Worm (Caenorhabditis elegans) whole organism, L4/young adult: Measurements from ENCODE around the gene npr-21.

Source experiments
- W03F9.2 ChIP-seq: fragments of 150-350 bp; optimal IDR thresholded peaks from 2 replicates; lab custom pipeline; 2014; ENCODE audit warnings: missing biosample characterization, missing genetic modification characterization
- dao-5 ChIP-seq: sonication (generic microtip); optimal IDR thresholded peaks from 2 replicates; lab custom pipeline; 2016; ENCODE audit warnings: missing genotype, missing genetic modification characterization, moderate library complexity, missing compliant biosample characterization
- him-1 ChIP-seq: sonication (generic microtip); optimal IDR thresholded peaks from 2 replicates; lab custom pipeline; 2016; ENCODE audit warnings: missing genotype, missing genetic modification reagents, missing genetic modification characterization, missing compliant biosample characterization

The npr-21 gene

DNA sequence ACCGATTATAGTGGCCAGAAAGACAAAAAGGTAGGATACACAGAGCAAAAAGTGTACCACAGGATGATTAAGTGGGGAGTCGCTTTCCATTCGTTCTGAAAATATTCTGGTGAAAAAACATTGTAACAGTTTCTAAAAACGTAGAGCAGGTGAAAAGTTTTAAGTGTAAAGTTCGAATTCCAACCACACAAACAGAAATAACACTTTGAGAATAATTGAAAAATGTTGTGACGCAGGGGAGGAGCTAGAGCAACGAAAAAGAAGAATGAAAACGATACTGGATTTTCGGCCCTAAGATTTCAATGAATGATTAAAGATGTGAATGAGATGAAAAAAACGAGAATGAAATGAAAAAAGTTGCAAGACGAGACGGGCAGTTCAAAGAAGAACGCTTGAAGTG lies at the start of gene npr-21:
TSS of gene npr-21 (minus strand) at position 101 of the 400 bp plus-strand sequence.
- TF ChIP-seq him-1 (tag; lab: Kevin White, UChicago) (no peak), W03F9.2 (no peak)

DNA sequence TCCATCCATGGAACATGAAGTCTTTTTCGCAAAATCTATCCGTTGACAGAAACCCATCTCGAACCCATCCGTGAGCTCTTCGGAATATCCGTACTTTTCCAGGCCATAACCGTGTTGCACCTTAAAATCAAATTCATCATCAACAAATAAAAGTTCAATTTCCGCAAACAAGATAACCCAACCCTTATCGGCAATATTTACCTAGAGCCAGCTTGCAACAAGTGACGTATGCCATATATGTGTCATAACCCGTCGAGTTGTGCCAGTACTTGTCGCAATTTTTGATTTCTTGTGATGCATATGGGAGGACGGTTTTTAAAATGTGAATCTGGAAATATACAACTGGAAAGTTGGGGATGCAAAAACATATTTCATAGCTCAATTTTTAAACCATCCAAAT lies 48.1 kb upstream of the npr-21 start:
- TF ChIP-seq W03F9.2, result no peak
- TF ChIP-seq him-1 (tag; lab: Kevin White, UChicago), result no peak
- TF ChIP-seq dao-5 (tag; lab: Kevin White, UChicago), result no peak

DNA sequence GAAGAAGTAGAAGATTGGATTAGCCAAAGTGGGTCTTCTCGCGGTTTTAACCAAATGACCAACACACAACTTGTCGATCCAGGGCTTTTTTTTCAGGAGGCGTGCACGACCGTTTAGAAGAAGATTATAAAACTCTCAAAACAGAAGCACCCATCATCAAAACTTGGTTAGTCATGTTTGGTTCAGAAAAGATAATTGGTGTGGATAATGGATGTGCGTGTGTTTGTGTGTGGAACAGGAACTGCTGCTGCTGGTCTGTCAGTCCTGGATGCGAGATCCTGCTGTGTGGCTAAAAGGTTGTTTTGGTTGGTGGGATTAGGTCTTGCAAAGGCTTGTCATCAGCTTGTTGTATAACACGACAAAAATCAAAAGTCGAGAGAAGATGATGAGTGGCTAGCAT lies 45.6 kb upstream of the npr-21 start:
- no peak for TF ChIP-seq him-1 (tag; lab: Kevin White, UChicago)

DNA sequence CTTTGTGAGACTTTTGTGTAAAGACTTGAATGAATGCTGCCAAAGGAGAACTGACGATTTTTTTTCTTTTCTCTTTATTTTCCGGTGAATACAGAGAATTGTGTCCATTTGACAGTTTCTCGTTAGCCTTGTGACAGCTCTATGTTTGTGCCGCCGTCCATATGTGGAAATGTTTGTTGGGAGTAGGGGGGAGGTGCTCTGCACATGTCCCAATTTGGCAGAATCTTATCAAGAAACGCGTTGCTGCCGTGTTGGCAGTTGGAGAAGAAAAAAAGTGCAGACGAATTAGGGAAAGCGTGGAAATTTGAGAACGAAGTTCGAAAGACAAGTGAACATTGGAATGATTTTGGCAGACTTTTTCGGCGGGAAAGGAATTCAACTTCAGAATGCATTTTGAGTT lies 40.1 kb upstream of the npr-21 start:
- TF ChIP-seq him-1 (tag; lab: Kevin White, UChicago) (no peak), dao-5 (tag; lab: Kevin White, UChicago) (no peak), W03F9.2 (no peak)

DNA sequence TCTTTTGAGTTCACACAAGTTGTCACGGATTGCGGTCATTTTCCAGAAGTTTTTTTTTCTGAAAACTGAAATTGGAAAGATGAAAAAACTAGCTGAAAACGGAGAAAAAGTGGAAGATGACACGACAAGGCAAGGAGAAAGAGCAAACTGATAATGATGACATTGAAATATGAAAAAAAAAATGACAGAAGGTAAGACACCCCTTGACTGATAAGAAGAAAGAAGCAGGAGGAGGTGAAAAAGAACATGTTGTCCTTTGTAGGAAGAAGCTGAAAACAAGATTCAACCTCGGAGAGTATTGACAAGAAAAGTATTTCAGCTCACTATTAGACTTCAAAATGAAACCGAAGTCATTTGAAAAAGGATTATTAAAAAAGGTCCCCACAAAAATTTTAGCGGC lies 37.3 kb upstream of the npr-21 start, which contains the start of gene B0302.5:
TSS of gene B0302.5 (minus strand) at position 58 of the 400 bp plus-strand sequence.
- no peak for TF ChIP-seq W03F9.2
- no peak for TF ChIP-seq dao-5 (tag; lab: Kevin White, UChicago)
- no peak for TF ChIP-seq him-1 (tag; lab: Kevin White, UChicago)

DNA sequence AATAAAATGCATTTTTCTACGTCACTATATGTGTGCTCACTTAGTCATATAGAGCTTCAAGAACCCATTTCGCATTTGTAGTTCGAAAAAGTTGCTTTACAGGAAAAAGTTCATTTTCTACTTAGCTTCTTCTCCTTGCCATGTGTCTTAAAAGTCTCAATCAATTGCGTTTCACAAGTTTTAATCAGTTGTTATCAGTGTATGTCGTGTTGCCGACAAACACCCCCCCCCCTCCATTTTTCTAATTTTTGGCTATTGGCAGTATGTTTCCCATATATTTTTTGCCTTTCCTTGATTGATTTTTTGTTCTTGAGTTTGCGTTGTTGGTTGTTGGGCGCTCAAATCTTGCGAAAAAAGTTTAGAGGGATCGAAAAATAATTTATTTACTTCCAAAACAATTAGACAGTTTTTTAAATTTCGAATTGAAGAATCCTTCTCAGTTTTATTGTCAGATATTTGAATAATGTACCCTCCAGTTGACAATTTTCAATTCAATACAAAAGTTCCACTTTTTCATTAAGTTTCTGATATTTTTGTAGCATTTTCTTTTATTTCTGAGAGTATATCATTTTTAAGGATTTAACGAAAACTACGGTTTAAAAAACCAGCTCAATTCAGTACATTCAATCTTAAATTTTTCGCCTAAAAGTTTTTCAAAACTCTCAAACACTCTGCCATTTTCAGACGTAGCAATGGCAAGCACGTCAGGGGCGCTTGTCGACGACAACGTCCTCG lies 28.1 kb upstream of the npr-21 start, which contains the start of gene sid-3:
TSS of gene sid-3 (plus strand) at position 685 of the 735 bp plus-strand sequence.
- no peak for TF ChIP-seq him-1 (tag; lab: Kevin White, UChicago)

DNA sequence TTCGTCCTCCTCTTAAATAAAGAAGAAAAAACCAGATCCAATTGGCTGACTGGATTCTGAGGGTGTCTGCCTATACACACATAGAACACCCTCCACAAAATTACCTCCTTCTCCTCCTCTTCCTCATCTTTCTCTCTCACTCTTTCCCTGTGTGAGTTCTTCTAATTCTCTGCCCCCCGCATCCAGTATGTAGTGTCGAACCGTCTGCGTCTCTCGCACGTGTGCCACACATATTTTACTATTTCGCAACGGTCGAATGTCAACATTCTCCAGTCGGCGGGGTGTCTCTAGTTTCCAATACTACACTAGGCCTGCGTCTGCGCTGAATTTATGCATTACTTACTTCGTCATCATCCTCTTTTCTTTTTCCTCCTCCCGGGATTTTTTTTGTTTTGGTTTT lies 26.6 kb upstream of the npr-21 start:
- TF ChIP-seq him-1 (tag; lab: Kevin White, UChicago), result no peak
- TF ChIP-seq W03F9.2, result peak; percentile 58
- no peak for TF ChIP-seq dao-5 (tag; lab: Kevin White, UChicago)

DNA sequence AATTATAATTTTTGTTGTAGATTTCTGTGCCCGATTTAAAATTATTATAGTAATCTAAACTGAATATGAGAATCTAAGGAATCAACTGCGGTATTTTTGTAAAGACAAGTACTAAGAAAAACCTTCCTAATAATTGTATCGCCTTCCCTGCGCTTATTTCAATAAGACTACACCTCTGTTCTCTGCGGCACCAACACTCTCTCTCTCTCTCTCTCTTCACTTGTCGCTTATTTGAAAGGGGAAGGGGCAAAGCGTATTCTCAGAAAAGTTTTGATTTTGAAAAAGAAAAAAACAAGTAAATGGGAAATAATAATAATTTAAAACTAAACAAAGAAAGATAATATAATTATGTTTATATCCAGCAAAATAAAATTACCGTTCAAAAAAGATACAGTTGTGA lies 23.5 kb upstream of the npr-21 start:
- TF ChIP-seq W03F9.2, result peak; percentile 62
- no peak for TF ChIP-seq dao-5 (tag; lab: Kevin White, UChicago)

DNA sequence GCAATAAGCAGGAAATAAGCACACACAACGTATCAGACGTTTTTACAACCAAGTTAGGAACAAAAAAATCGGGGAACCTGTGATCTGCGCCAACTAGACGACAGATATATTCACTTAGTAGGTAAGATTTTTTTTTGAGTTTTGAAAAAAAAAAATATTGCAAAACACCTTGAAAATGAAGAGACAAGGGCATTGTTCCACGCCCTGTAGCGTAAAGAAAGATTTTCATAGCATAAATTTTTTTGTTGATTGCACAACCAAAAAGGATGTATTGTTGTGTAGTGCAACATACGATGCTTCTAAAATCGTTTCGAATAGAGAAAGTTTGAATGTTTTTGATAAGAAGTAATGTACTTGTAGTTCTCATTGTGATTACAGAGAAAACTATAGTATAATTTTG lies 22.4 kb upstream of the npr-21 start:
- no peak for TF ChIP-seq him-1 (tag; lab: Kevin White, UChicago)
- TF ChIP-seq W03F9.2, result no peak
- TF ChIP-seq dao-5 (tag; lab: Kevin White, UChicago), result no peak

DNA sequence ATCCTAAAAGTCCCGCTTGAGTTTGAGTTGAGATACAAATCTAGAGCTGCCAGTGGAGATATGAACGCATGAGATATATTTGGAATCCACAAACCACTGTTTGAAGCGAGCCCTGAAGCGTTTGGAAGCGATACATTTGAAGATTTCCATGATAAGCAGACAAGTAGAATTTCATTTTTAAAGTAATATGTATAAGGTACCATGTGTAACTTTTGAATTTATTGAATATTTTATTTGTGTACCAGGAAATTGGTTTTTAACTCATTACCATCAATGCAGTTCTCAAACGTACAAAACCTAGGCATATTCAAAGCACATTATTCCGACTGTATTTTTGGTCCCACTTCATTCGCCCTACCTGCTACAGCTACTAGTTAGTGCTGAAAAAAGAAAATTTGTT lies 20.5 kb upstream of the npr-21 start, which contains the start of gene B0302.2:
TSS of gene B0302.2 (plus strand) at position 301 of the 400 bp plus-strand sequence.
- TF ChIP-seq dao-5 (tag; lab: Kevin White, UChicago) (no peak), him-1 (tag; lab: Kevin White, UChicago) (no peak), W03F9.2 (no peak)

DNA sequence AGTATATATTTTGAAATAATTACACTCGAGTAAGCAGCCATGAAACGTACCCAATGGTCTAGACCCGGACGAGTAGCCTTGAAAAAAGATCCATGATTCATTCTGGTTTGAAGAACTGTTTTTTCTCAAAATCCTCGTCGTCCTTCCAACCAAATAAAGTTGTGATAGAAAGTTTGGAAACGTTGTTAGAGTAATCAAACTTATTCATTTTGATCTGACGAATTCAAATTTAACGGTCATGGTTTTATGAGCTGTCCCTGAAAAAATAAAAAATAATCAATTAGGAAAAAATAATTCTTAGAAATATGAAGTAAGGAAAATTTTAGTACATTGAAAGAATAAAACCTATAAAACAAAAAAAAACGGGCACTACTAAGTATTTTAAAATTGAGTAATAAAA lies 18.9 kb upstream of the npr-21 start, which contains the start of gene B0302.4:
TSS of gene B0302.4 (minus strand) at position 101 of the 400 bp plus-strand sequence.
- no peak for TF ChIP-seq W03F9.2
- no peak for TF ChIP-seq dao-5 (tag; lab: Kevin White, UChicago)
- TF ChIP-seq him-1 (tag; lab: Kevin White, UChicago), result no peak

DNA sequence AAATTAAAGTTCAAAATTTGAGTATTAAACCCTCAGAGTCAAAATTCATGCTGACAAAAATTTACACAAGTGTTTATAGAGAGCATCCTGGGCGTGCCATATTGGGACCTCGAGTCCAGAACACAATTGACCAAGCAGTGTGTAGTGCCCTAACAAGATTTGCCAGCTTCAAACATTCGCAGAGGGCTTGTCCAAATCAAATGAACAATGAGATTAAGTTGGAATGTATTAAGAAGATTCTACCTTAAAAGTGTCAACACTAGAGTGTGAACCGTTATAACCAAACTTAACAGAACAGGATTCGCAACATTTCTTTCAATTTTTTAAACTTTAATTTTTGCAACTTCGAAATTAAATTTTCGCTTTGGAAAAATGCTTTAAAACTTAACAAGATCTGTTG lies 12.6 kb upstream of the npr-21 start:
- TF ChIP-seq dao-5 (tag; lab: Kevin White, UChicago) (no peak), W03F9.2 (no peak), him-1 (tag; lab: Kevin White, UChicago) (no peak)

DNA sequence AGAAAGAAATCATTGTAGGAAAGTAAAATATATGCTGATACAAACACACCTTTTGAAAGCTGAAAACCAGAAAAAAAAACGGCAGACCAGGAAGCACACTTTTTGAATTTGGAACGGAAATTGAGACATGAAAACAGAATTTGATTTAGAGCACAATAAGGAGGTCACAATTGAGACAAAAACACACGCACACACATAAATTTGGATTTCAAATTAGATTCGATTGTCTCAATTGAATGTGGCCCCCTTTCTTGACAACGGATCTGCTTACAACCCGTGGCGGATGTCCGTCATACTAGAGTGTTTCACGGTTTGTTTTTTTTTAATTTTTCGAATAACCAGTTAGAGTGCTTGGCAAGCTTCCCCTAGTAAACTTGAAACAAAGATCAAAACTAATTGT lies 10.3 kb upstream of the npr-21 start:
- TF ChIP-seq W03F9.2 (no peak), dao-5 (tag; lab: Kevin White, UChicago) (no peak), him-1 (tag; lab: Kevin White, UChicago) (no peak)

DNA sequence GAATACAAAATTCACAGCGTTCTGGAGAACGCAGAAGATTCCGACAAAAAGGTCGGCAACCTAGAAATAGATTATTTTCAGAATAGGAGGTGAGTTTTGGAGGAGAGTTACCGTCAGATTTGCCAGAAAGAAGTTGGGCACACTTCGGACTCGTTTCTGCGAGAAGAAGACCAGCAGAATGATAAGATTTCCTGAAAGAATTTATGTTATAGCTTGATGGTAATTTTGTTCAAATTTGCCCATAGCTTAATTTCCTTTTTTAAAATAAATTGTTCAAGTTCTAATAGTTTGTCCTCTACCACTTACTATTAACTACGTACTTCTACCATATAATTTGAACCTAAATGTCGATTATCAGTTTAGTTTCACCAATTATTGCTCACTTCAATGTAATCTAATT lies 679 bp downstream of the npr-21 start:
- no peak for TF ChIP-seq dao-5 (tag; lab: Kevin White, UChicago)
- TF ChIP-seq W03F9.2, result no peak
- TF ChIP-seq him-1 (tag; lab: Kevin White, UChicago), result no peak

DNA sequence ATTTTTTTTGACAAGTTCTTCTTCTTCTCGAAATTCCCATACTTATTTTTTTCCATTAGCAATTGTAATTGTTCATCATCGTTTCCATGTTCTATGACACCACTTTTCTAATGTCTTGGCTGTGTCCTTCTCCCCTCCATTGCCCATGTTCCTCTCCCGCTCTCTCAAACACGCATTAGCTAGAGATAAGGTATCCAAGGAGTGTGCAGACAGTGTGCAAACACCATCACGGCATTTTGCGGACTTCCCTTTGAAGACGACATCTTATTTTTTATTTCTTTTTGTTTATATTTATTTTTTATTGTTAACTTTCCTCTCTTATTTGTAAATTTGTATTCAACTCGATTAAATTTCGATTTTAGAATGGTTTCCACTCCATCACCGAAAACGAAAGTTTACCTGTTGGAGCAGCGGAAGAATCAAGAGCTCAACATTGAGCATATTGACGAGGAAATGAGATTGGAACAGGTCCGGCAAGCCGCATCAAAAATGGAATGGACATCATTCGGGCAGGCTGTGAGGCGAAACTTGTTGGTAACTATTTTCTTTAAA lies 6.5 kb downstream of the npr-21 start, which contains the start of gene mdt-1.2:
TSS of gene mdt-1.2 (plus strand) at position 363 of the 552 bp plus-strand sequence.
- TF ChIP-seq him-1 (tag; lab: Kevin White, UChicago), result peak; percentile 13
- peak; percentile 21 for TF ChIP-seq dao-5 (tag; lab: Kevin White, UChicago)
- no peak for TF ChIP-seq W03F9.2
